Fruit fly (Drosophila melanogaster) whole organism, embryonic: ENCODE measurements around the gene CG7974.

Experiments
- Asciz ChIP-seq: fragments of 200-800 bp; sonication (Bioruptor generic); optimal IDR thresholded peaks from 2 replicates; lab custom pipeline; 2017; ENCODE audit warnings: missing biosample characterization, mild to moderate bottlenecking, missing genetic modification characterization, missing genetic modification reagents
- CG1024 ChIP-seq: fragments of 200-800 bp; sonication (Bioruptor generic); IDR thresholded peaks from 2 replicates; pipeline ENCODE4 v1.3.6; 2022; ENCODE audit warnings: missing biosample characterization, missing genetic modification characterization
- CG11456 ChIP-seq: fragments of 200-800 bp; sonication (Bioruptor generic); IDR thresholded peaks from 3 replicates; pipeline ENCODE4 v1.3.6; 2022; ENCODE audit warnings: missing biosample characterization, missing genetic modification characterization
- CG12104 ChIP-seq: fragments of 200-800 bp; sonication (Bioruptor generic); optimal IDR thresholded peaks from 3 replicates; lab custom pipeline; 2016; ENCODE audit warnings: missing biosample characterization, missing genetic modification characterization
- CG1233 ChIP-seq: fragments of 200-800 bp; sonication (Bioruptor generic); optimal IDR thresholded peaks from 4 replicates; lab custom pipeline; 2018; ENCODE audit warnings: missing biosample characterization, mild to moderate bottlenecking, missing genetic modification characterization
- CG18599 ChIP-seq: fragments of 200-800 bp; sonication (Bioruptor generic); optimal IDR thresholded peaks from 3 replicates; lab custom pipeline; 2017; ENCODE audit warnings: missing biosample characterization, missing genetic modification characterization, mild to moderate bottlenecking, moderate library complexity, missing genetic modification reagents
- CG18764 ChIP-seq: fragments of 200-800 bp; sonication (Bioruptor generic); optimal IDR thresholded peaks from 3 replicates; lab custom pipeline; 2016; ENCODE audit warnings: missing biosample characterization, missing genetic modification characterization
- CG2120 ChIP-seq: fragments of 200-800 bp; sonication (Bioruptor generic); optimal IDR thresholded peaks from 3 replicates; lab custom pipeline; 2016; ENCODE audit warnings: missing biosample characterization, missing genetic modification characterization
- CG2712 ChIP-seq: fragments of 200-800 bp; optimal IDR thresholded peaks from 3 replicates; lab custom pipeline; 2019; ENCODE audit warnings: missing biosample characterization, mild to moderate bottlenecking, missing genetic modification characterization, moderate library complexity
- CG2875 ChIP-seq: fragments of 200-800 bp; sonication (Bioruptor generic); optimal IDR thresholded peaks from 2 replicates; lab custom pipeline; 2017; ENCODE audit warnings: missing biosample characterization, mild to moderate bottlenecking, missing genetic modification characterization, missing genetic modification reagents
- CG30403 ChIP-seq: fragments of 200-800 bp; sonication (Bioruptor generic); optimal IDR thresholded peaks from 3 replicates; lab custom pipeline; 2016; ENCODE audit warnings: missing biosample characterization, missing genetic modification characterization
- CG32532 ChIP-seq: fragments of 200-800 bp; sonication (Bioruptor generic); IDR thresholded peaks from 2 replicates; pipeline ENCODE4 v1.3.6; 2022; ENCODE audit warnings: missing biosample characterization, missing genetic modification characterization
- CG33557 ChIP-seq: fragments of 200-800 bp; sonication (Bioruptor generic); optimal IDR thresholded peaks from 2 replicates; lab custom pipeline; 2019; ENCODE audit warnings: missing biosample characterization, mild to moderate bottlenecking, missing genetic modification characterization, moderate library complexity
- CG34376 ChIP-seq: fragments of 200-800 bp; sonication (Bioruptor generic); optimal IDR thresholded peaks from 2 replicates; lab custom pipeline; 2018; ENCODE audit warnings: missing biosample characterization, mild to moderate bottlenecking, missing genetic modification characterization
- CG42726 ChIP-seq: fragments of 200-800 bp; sonication (Bioruptor generic); IDR thresholded peaks from 2 replicates; pipeline ENCODE4 v1.3.6; 2022; ENCODE audit warnings: missing biosample characterization, missing genetic modification characterization; ENCODE audit not compliant: partially characterized antibody
- CG43689 ChIP-seq: fragments of 200-800 bp; sonication (Bioruptor generic); IDR thresholded peaks from 2 replicates; pipeline ENCODE4 v1.3.6; 2022; ENCODE audit warnings: missing biosample characterization, missing genetic modification characterization
- CG5245 ChIP-seq: fragments of 200-800 bp; sonication (Bioruptor generic); optimal IDR thresholded peaks from 3 replicates; lab custom pipeline; 2016; ENCODE audit warnings: missing biosample characterization, missing genetic modification characterization
- CG6654 ChIP-seq: fragments of 200-800 bp; sonication (Bioruptor generic); optimal IDR thresholded peaks from 2 replicates; lab custom pipeline; 2017; ENCODE audit warnings: missing biosample characterization, mild to moderate bottlenecking, missing genetic modification characterization
- CG7928 ChIP-seq: fragments of 200-800 bp; sonication (Bioruptor generic); optimal IDR thresholded peaks from 2 replicates; lab custom pipeline; 2017; ENCODE audit warnings: missing biosample characterization, mild to moderate bottlenecking, missing genetic modification characterization
- CoRest ChIP-seq: fragments of 200-800 bp; sonication (Bioruptor generic); optimal IDR thresholded peaks from 3 replicates; lab custom pipeline; 2018; ENCODE audit warnings: missing biosample characterization, mild to moderate bottlenecking, missing genetic modification characterization, moderate library complexity
- Dbx ChIP-seq: fragments of 200-800 bp; sonication (Bioruptor generic); IDR thresholded peaks from 3 replicates; pipeline ENCODE4 v1.3.6; 2022; ENCODE audit warnings: missing biosample characterization, missing genetic modification characterization
- Dek ChIP-seq: fragments of 200-800 bp; sonication (Bioruptor generic); optimal IDR thresholded peaks from 3 replicates; lab custom pipeline; 2019; ENCODE audit warnings: missing biosample characterization, mild to moderate bottlenecking, missing genetic modification characterization, moderate library complexity
- Dll ChIP-seq: fragments of 200-800 bp; sonication (Bioruptor generic); IDR thresholded peaks from 4 replicates; pipeline ENCODE4 v1.3.6; 2022; ENCODE audit warnings: missing biosample characterization, missing genetic modification characterization; ENCODE audit not compliant: partially characterized antibody
- Dref ChIP-seq: fragments of 200-800 bp; sonication (Bioruptor generic); IDR thresholded peaks from 2 replicates; pipeline ENCODE4 v1.3.6; 2022; ENCODE audit warnings: missing biosample characterization, missing genetic modification characterization
- Gsc ChIP-seq: fragments of 200-800 bp; sonication (Bioruptor generic); IDR thresholded peaks from 2 replicates; pipeline ENCODE4 v1.3.6; 2022; ENCODE audit warnings: missing biosample characterization, missing genetic modification characterization
- Hand ChIP-seq: fragments of 200-800 bp; sonication (Bioruptor generic); optimal IDR thresholded peaks from 2 replicates; lab custom pipeline; 2017; ENCODE audit warnings: mild to moderate bottlenecking, missing biosample characterization, missing genetic modification reagents, missing genetic modification characterization
- Hsf ChIP-seq: fragments of 200-800 bp; sonication (Bioruptor generic); optimal IDR thresholded peaks from 3 replicates; lab custom pipeline; 2016; ENCODE audit warnings: missing biosample characterization, missing genetic modification characterization
- Mes4 ChIP-seq: fragments of 200-800 bp; sonication (Bioruptor generic); optimal IDR thresholded peaks from 2 replicates; lab custom pipeline; 2016; ENCODE audit warnings: missing biosample characterization, missing genetic modification characterization
- Myb ChIP-seq: fragments of 200-800 bp; sonication (Bioruptor generic); optimal IDR thresholded peaks from 2 replicates; lab custom pipeline; 2016; ENCODE audit warnings: missing biosample characterization, missing genetic modification characterization
- Nf-YC ChIP-seq: fragments of 200-800 bp; optimal IDR thresholded peaks from 3 replicates; lab custom pipeline; 2019; ENCODE audit warnings: missing biosample characterization, mild to moderate bottlenecking, missing genetic modification characterization, moderate library complexity
- Oli ChIP-seq: fragments of 200-800 bp; sonication (Bioruptor generic); optimal IDR thresholded peaks from 2 replicates; lab custom pipeline; 2018; ENCODE audit warnings: missing biosample characterization, mild to moderate bottlenecking, missing genetic modification characterization, moderate library complexity
- Sin3A ChIP-seq: fragments of >200 bp; optimal IDR thresholded peaks from 2 replicates; lab custom pipeline; 2018
- Sox102F ChIP-seq: fragments of 200-800 bp; sonication (Bioruptor generic); optimal IDR thresholded peaks from 2 replicates; lab custom pipeline; 2018; ENCODE audit warnings: missing biosample characterization, mild to moderate bottlenecking, missing genetic modification characterization, moderate library complexity
- ato ChIP-seq: fragments of 200-800 bp; sonication (Bioruptor generic); IDR thresholded peaks from 2 replicates; pipeline ENCODE4 v1.3.6; 2022; ENCODE audit warnings: missing biosample characterization, missing genetic modification characterization; ENCODE audit not compliant: partially characterized antibody
- chinmo ChIP-seq: fragments of 200-800 bp; sonication (Bioruptor generic); IDR thresholded peaks from 4 replicates; pipeline ENCODE4 v1.3.6; 2022; ENCODE audit warnings: missing biosample characterization, missing genetic modification characterization; ENCODE audit not compliant: partially characterized antibody
- dan ChIP-seq: fragments of 200-800 bp; sonication (Bioruptor generic); IDR thresholded peaks from 2 replicates; pipeline ENCODE4 v1.3.6; 2022; ENCODE audit warnings: missing biosample characterization, missing genetic modification characterization
- danr ChIP-seq: fragments of 200-800 bp; sonication (Bioruptor generic); IDR thresholded peaks from 2 replicates; pipeline ENCODE4 v1.3.6; 2022; ENCODE audit warnings: missing biosample characterization, missing genetic modification characterization
- dmrt11E ChIP-seq: fragments of 200-800 bp; sonication (Bioruptor generic); optimal IDR thresholded peaks from 3 replicates; lab custom pipeline; 2018; ENCODE audit warnings: missing biosample characterization, mild to moderate bottlenecking, missing genetic modification characterization, moderate library complexity
- dysf ChIP-seq: fragments of 200-800 bp; sonication (Bioruptor generic); IDR thresholded peaks from 3 replicates; pipeline ENCODE4 v1.3.6; 2022; ENCODE audit warnings: missing biosample characterization, missing genetic modification characterization
- esg ChIP-seq: fragments of 200-800 bp; sonication (Bioruptor generic); conservative IDR thresholded peaks from 2 replicates; pipeline ENCODE4 v1.3.6; 2022; ENCODE audit warnings: missing biosample characterization, missing genetic modification characterization
- fd102C ChIP-seq: fragments of 200-800 bp; sonication (Bioruptor generic); optimal IDR thresholded peaks from 2 replicates; lab custom pipeline; 2018; ENCODE audit warnings: missing biosample characterization, mild to moderate bottlenecking, missing genetic modification characterization, moderate library complexity
- gsb-n ChIP-seq: fragments of 200-800 bp; sonication (Bioruptor generic); optimal IDR thresholded peaks from 3 replicates; lab custom pipeline; 2018; ENCODE audit warnings: missing biosample characterization, mild to moderate bottlenecking, missing genetic modification characterization
- mam ChIP-seq: fragments of 200-800 bp; sonication (Bioruptor generic); optimal IDR thresholded peaks from 3 replicates; lab custom pipeline; 2016; ENCODE audit warnings: missing biosample characterization, missing genetic modification characterization
- mld ChIP-seq: fragments of 200-800 bp; sonication (Bioruptor generic); IDR thresholded peaks from 3 replicates; pipeline ENCODE4 v1.3.6; 2022; ENCODE audit warnings: missing biosample characterization, missing genetic modification characterization; ENCODE audit not compliant: partially characterized antibody
- nau ChIP-seq: fragments of 200-800 bp; sonication (Bioruptor generic); optimal IDR thresholded peaks from 3 replicates; lab custom pipeline; 2017; ENCODE audit warnings: missing biosample characterization, mild to moderate bottlenecking, missing genetic modification characterization, missing genetic modification reagents
- prd ChIP-seq, 3 experiments: fragments of >200 bp in 2 of 3; fragments of 200-800 bp in 1 of 3; sonication (Bioruptor generic) in 1 of 3; optimal IDR thresholded peaks in 2 of 3; IDR thresholded peaks in 1 of 3; 2 replicates in 2 of 3; 3 replicates in 1 of 3; pipeline versions ENCODE4 v1.3.6 to Lab custom; 2017 to 2022; ENCODE audit warnings: missing biosample characterization in 1 of 3, missing genetic modification characterization in 1 of 3
- pum ChIP-seq: fragments of 200-800 bp; sonication (Bioruptor generic); optimal IDR thresholded peaks from 2 replicates; lab custom pipeline; 2016; ENCODE audit warnings: missing biosample characterization, missing genetic modification characterization
- unpg ChIP-seq: fragments of 200-800 bp; sonication (Bioruptor generic); optimal IDR thresholded peaks from 3 replicates; lab custom pipeline; 2018; ENCODE audit warnings: missing biosample characterization, mild to moderate bottlenecking, missing genetic modification characterization, moderate library complexity
- usp ChIP-seq: fragments of >200 bp; optimal IDR thresholded peaks from 2 replicates; lab custom pipeline; 2017; ENCODE audit warnings: missing biosample characterization, missing genetic modification characterization
- yki ChIP-seq: fragments of >200 bp; optimal IDR thresholded peaks from 3 replicates; lab custom pipeline; 2018

CG7974 gene

DNA sequence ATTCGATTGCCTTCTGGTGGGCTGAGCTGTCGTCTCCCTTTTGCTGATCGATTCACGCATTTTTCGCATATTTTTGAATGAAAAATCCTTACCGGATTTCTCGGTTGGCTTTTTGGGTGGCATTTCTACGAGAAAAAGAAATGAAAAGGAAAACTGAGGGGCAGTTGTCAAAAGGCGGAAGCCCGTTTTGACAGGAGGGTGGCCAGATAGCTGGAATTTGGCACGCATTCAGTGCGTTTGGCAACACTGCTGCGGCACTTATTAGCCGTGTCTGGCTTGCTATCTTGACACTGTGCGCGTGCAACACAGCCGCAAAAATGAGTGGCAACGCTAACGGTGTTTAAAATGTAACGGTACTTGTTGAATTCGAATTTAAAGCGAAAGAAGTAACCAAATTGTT lies 3.6 kb downstream of the CG7974 start, which contains the start of gene RpL23A (continued):
- TF ChIP-seq Asciz (GFP tag; lab: Kevin White, UChicago) (no peak), dmrt11E (tag; lab: Kevin White, UChicago) (peak; percentile 86), unpg (peak; percentile 89), Oli (tag; lab: Kevin White, UChicago) (peak; percentile 79), Sox102F (GFP tag; lab: Kevin White, UChicago) (no peak), Dek (tag; lab: Kevin White, UChicago) (peak; percentile 90), usp (GFP tag; lab: Kevin White, UChicago) (no peak), CG2120 (peak; percentile 91), ato (peak; percentile 67), Dll (GFP tag; lab: Robert Waterston, UW) (no peak), dan (GFP tag; lab: Robert Waterston, UW) (no peak; the same call in 1 of the 2 replicates), mam (GFP tag; lab: Kevin White, UChicago) (peak; percentile 97), CoRest (peak; percentile 92), CG6654 (peak; percentile 83), prd (optimal IDR thresholded peaks at IDR 0.05; lab: Kevin White, UChicago) (no peak), prd (GFP tag; IDR thresholded peaks at IDR 0.05; lab: Robert Waterston, UW) (peak; percentile 89), gsb-n (tag; lab: Kevin White, UChicago) (peak; percentile 92), CG12104 (GFP tag; lab: Kevin White, UChicago) (peak; percentile 95), CG7928 (GFP tag; lab: Kevin White, UChicago) (peak; percentile 74), CG2712 (peak; percentile 93), Mes4 (GFP tag; lab: Kevin White, UChicago) (peak; percentile 99), CG18764 (GFP tag; lab: Kevin White, UChicago) (peak; percentile 93), Dref (GFP tag; lab: Robert Waterston, UW) (peak; percentile 56), yki (no peak), CG1024 (GFP tag; lab: Robert Waterston, UW) (peak; percentile 87), CG18599 (peak; percentile 97), nau (GFP tag; lab: Kevin White, UChicago) (peak; percentile 94), CG5245 (GFP tag; lab: Kevin White, UChicago) (peak; percentile 87), CG1233 (GFP tag; lab: Kevin White, UChicago) (peak; percentile 95), CG42726 (GFP tag; lab: Robert Waterston, UW) (peak; percentile 83), Sin3A (lab: Kevin White, UChicago) (peak; percentile 87), pum (GFP tag; lab: Kevin White, UChicago) (peak; percentile 95), CG33557 (peak; percentile 87), CG11456 (peak; percentile 98), CG30403 (peak; percentile 94), fd102C (GFP tag; lab: Kevin White, UChicago) (peak; percentile 93), CG34376 (GFP tag; lab: Kevin White, UChicago) (peak; percentile 97), Hand (peak; percentile 78), CG43689 (peak; percentile 90), dysf (GFP tag; lab: Robert Waterston, UW) (peak; percentile 94), Hsf (peak; percentile 96), chinmo (no peak), Gsc (GFP tag; lab: Robert Waterston, UW) (peak; percentile 70), CG32532 (GFP tag; lab: Robert Waterston, UW) (peak; percentile 97), Dbx (GFP tag; lab: Robert Waterston, UW) (peak; percentile 98), Nf-YC (tag; lab: Kevin White, UChicago) (peak; percentile 80), danr (GFP tag; lab: Robert Waterston, UW) (peak; percentile 68), esg (GFP tag; lab: Robert Waterston, UW) (peak; percentile 66), mld (no peak), CG2875 (GFP tag; lab: Kevin White, UChicago) (peak; percentile 91), Myb (GFP tag; lab: Kevin White, UChicago) (peak; percentile 100)
